Fruit fly (Drosophila melanogaster) whole organism, embryonic: ENCODE results near the gene zyd.
A peak's percentile ranks its signal among the peaks of the same experiment; 100 is the strongest.

Experiments used
- Antp ChIP-seq: fragments of 200-800 bp; sonication (Bioruptor generic); optimal IDR thresholded peaks from 3 replicates; lab custom pipeline; 2016; ENCODE audit warnings: missing biosample characterization, missing genetic modification characterization
- CG10321 ChIP-seq: fragments of 200-800 bp; sonication (Bioruptor generic); IDR thresholded peaks from 2 replicates; pipeline ENCODE4 v1.3.6; 2022; ENCODE audit warnings: missing biosample characterization, missing genetic modification characterization
- CG11695 ChIP-seq: fragments of 200-800 bp; sonication (Bioruptor generic); IDR thresholded peaks from 3 replicates; pipeline ENCODE4 v1.3.6; 2022; ENCODE audit warnings: missing biosample characterization, missing genetic modification characterization
- CG13296 ChIP-seq: fragments of 200-800 bp; sonication (Bioruptor generic); optimal IDR thresholded peaks from 3 replicates; lab custom pipeline; 2018; ENCODE audit warnings: missing biosample characterization, mild to moderate bottlenecking, missing genetic modification characterization
- CG13624 ChIP-seq: fragments of 200-800 bp; sonication (Bioruptor generic); optimal IDR thresholded peaks from 2 replicates; lab custom pipeline; 2016; ENCODE audit warnings: missing biosample characterization, missing genetic modification characterization
- CG15601 ChIP-seq: fragments of 200-800 bp; sonication (Bioruptor generic); optimal IDR thresholded peaks from 3 replicates; lab custom pipeline; 2019; ENCODE audit warnings: missing biosample characterization, mild to moderate bottlenecking, missing genetic modification characterization, moderate library complexity
- CG15696 ChIP-seq: fragments of 200-800 bp; sonication (Bioruptor generic); optimal IDR thresholded peaks from 2 replicates; lab custom pipeline; 2019; ENCODE audit warnings: missing biosample characterization, mild to moderate bottlenecking, missing genetic modification characterization, moderate library complexity
- CG17361 ChIP-seq: fragments of 200-800 bp; sonication (Bioruptor generic); IDR thresholded peaks from 3 replicates; pipeline ENCODE4 v1.3.6; 2022; ENCODE audit warnings: missing biosample characterization, missing genetic modification characterization
- CG2129 ChIP-seq: fragments of 200-800 bp; sonication (Bioruptor generic); IDR thresholded peaks from 2 replicates; pipeline ENCODE4 v1.3.6; 2022; ENCODE audit warnings: missing biosample characterization, missing genetic modification characterization; ENCODE audit not compliant: partially characterized antibody
- CG2202 ChIP-seq: fragments of 200-800 bp; sonication (Bioruptor generic); optimal IDR thresholded peaks from 2 replicates; lab custom pipeline; 2018; ENCODE audit warnings: missing biosample characterization, mild to moderate bottlenecking, missing genetic modification characterization
- CG3065 ChIP-seq: fragments of 200-800 bp; sonication (Bioruptor generic); optimal IDR thresholded peaks from 2 replicates; lab custom pipeline; 2016; ENCODE audit warnings: missing biosample characterization, missing genetic modification characterization
- CG3726 ChIP-seq: fragments of 200-800 bp; sonication (Bioruptor generic); IDR thresholded peaks from 3 replicates; pipeline ENCODE4, ENCODE4 v1.3.6; 2022; ENCODE audit warnings: missing biosample characterization, missing genetic modification characterization
- CG42726 ChIP-seq: fragments of 200-800 bp; sonication (Bioruptor generic); IDR thresholded peaks from 2 replicates; pipeline ENCODE4 v1.3.6; 2022; ENCODE audit warnings: missing biosample characterization, missing genetic modification characterization; ENCODE audit not compliant: partially characterized antibody
- CG4404 ChIP-seq: fragments of 200-800 bp; sonication (Bioruptor generic); IDR thresholded peaks from 2 replicates; pipeline ENCODE4 v1.3.6; 2022; ENCODE audit warnings: missing biosample characterization, missing genetic modification characterization
- CG6791 ChIP-seq: fragments of 200-800 bp; sonication (Bioruptor generic); IDR thresholded peaks from 3 replicates; pipeline ENCODE4 v1.3.6; 2022; ENCODE audit warnings: missing biosample characterization, missing genetic modification characterization; ENCODE audit not compliant: partially characterized antibody
- CG7271 ChIP-seq: fragments of 200-800 bp; sonication (Bioruptor generic); optimal IDR thresholded peaks from 2 replicates; lab custom pipeline; 2018; ENCODE audit warnings: missing biosample characterization, mild to moderate bottlenecking, missing genetic modification characterization, moderate library complexity
- CG7786 ChIP-seq: fragments of 200-800 bp; sonication (Bioruptor generic); optimal IDR thresholded peaks from 2 replicates; lab custom pipeline; 2016; ENCODE audit warnings: missing biosample characterization, missing genetic modification characterization
- CG9215 ChIP-seq: fragments of 200-800 bp; sonication (Bioruptor generic); IDR thresholded peaks from 2 replicates; pipeline ENCODE4 v1.3.6; 2022; ENCODE audit warnings: missing biosample characterization, missing genetic modification characterization
- CG9437 ChIP-seq: fragments of 200-800 bp; sonication (Bioruptor generic); optimal IDR thresholded peaks from 2 replicates; lab custom pipeline; 2018; ENCODE audit warnings: missing biosample characterization, mild to moderate bottlenecking, missing genetic modification characterization
- Camta ChIP-seq: fragments of 200-800 bp; sonication (Bioruptor generic); optimal IDR thresholded peaks from 2 replicates; lab custom pipeline; 2016; ENCODE audit warnings: missing biosample characterization, missing genetic modification characterization
- CoRest ChIP-seq: fragments of 200-800 bp; sonication (Bioruptor generic); optimal IDR thresholded peaks from 3 replicates; lab custom pipeline; 2018; ENCODE audit warnings: missing biosample characterization, mild to moderate bottlenecking, missing genetic modification characterization, moderate library complexity
- Dbx ChIP-seq: fragments of 200-800 bp; sonication (Bioruptor generic); IDR thresholded peaks from 3 replicates; pipeline ENCODE4 v1.3.6; 2022; ENCODE audit warnings: missing biosample characterization, missing genetic modification characterization
- Fer2 ChIP-seq: fragments of 200-800 bp; sonication (Bioruptor generic); optimal IDR thresholded peaks from 2 replicates; lab custom pipeline; 2018; ENCODE audit warnings: missing biosample characterization, mild to moderate bottlenecking, missing genetic modification characterization, moderate library complexity
- HHEX ChIP-seq: fragments of 200-800 bp; sonication (Bioruptor generic); optimal IDR thresholded peaks from 3 replicates; lab custom pipeline; 2017; ENCODE audit warnings: missing biosample characterization, mild to moderate bottlenecking, missing genetic modification characterization, missing genetic modification reagents
- HmgZ ChIP-seq: fragments of 200-800 bp; sonication (Bioruptor generic); optimal IDR thresholded peaks from 2 replicates; lab custom pipeline; 2018; ENCODE audit warnings: missing biosample characterization, mild to moderate bottlenecking, missing genetic modification characterization
- Mrtf ChIP-seq: fragments of 200-800 bp; sonication (Bioruptor generic); IDR thresholded peaks from 3 replicates; pipeline ENCODE4 v1.3.6; 2022; ENCODE audit warnings: missing biosample characterization, missing genetic modification characterization
- Optix ChIP-seq: fragments of 200-800 bp; sonication (Bioruptor generic); IDR thresholded peaks from 3 replicates; pipeline ENCODE4 v1.3.6; 2022; ENCODE audit warnings: missing biosample characterization, missing genetic modification characterization
- PHDP ChIP-seq: fragments of 200-800 bp; sonication (Bioruptor generic); optimal IDR thresholded peaks from 3 replicates; lab custom pipeline; 2018; ENCODE audit warnings: missing biosample characterization, mild to moderate bottlenecking, missing genetic modification characterization, moderate library complexity
- Pdp1 ChIP-seq, 2 experiments: fragments of 200-800 bp; sonication (Bioruptor generic); optimal IDR thresholded peaks; 3 replicates each; lab custom pipeline; 2016; ENCODE audit warnings: missing biosample characterization in 2 of 2, missing genetic modification characterization in 2 of 2, mild to moderate bottlenecking in 1 of 2, moderate library complexity in 1 of 2
- Sox102F ChIP-seq: fragments of 200-800 bp; sonication (Bioruptor generic); optimal IDR thresholded peaks from 2 replicates; lab custom pipeline; 2018; ENCODE audit warnings: missing biosample characterization, mild to moderate bottlenecking, missing genetic modification characterization, moderate library complexity
- Tbp ChIP-seq: fragments of >200 bp; optimal IDR thresholded peaks from 2 replicates; lab custom pipeline; 2018; ENCODE audit warnings: missing biosample characterization, missing genetic modification characterization
- amos ChIP-seq: fragments of 200-800 bp; sonication (Bioruptor generic); IDR thresholded peaks from 2 replicates; pipeline ENCODE4 v1.3.6; 2022; ENCODE audit warnings: missing biosample characterization, missing genetic modification characterization; ENCODE audit not compliant: partially characterized antibody
- ase ChIP-seq: fragments of 200-800 bp; sonication (Bioruptor generic); IDR thresholded peaks from 3 replicates; pipeline ENCODE4 v1.3.6; 2022; ENCODE audit warnings: missing biosample characterization, missing genetic modification characterization
- chinmo ChIP-seq: fragments of 200-800 bp; sonication (Bioruptor generic); IDR thresholded peaks from 4 replicates; pipeline ENCODE4 v1.3.6; 2022; ENCODE audit warnings: missing biosample characterization, missing genetic modification characterization; ENCODE audit not compliant: partially characterized antibody
- ci ChIP-seq: fragments of 200-800 bp; sonication (Bioruptor generic); IDR thresholded peaks from 3 replicates; pipeline ENCODE4 v1.3.6; 2022; ENCODE audit warnings: missing biosample characterization, missing genetic modification characterization
- disco-r ChIP-seq: fragments of 200-800 bp; sonication (Bioruptor generic); optimal IDR thresholded peaks from 2 replicates; lab custom pipeline; 2016; ENCODE audit warnings: missing biosample characterization, missing genetic modification characterization
- ewg ChIP-seq: fragments of 200-800 bp; sonication (Bioruptor generic); optimal IDR thresholded peaks from 3 replicates; lab custom pipeline; 2017; ENCODE audit warnings: mild to moderate bottlenecking, missing biosample characterization, missing genetic modification reagents, missing genetic modification characterization
- fd96Cb ChIP-seq: fragments of 200-800 bp; sonication (Bioruptor generic); optimal IDR thresholded peaks from 2 replicates; lab custom pipeline; 2018; ENCODE audit warnings: missing biosample characterization, mild to moderate bottlenecking, missing genetic modification characterization, moderate library complexity
- fru ChIP-seq: fragments of >200 bp; optimal IDR thresholded peaks from 2 replicates; lab custom pipeline; 2017
- ftz-f1 ChIP-seq: fragments of 200-800 bp; sonication (Bioruptor generic); optimal IDR thresholded peaks from 2 replicates; lab custom pipeline; 2016; ENCODE audit warnings: missing biosample characterization, missing genetic modification characterization
- gce ChIP-seq: fragments of 200-800 bp; sonication (Bioruptor generic); IDR thresholded peaks from 3 replicates; pipeline ENCODE4 v1.3.6; 2022; ENCODE audit warnings: missing biosample characterization, missing genetic modification characterization
- gsb ChIP-seq: fragments of 200-800 bp; sonication (Bioruptor generic); IDR thresholded peaks from 2 replicates; pipeline ENCODE4 v1.3.6; 2022; ENCODE audit warnings: missing biosample characterization, missing genetic modification characterization
- klu ChIP-seq: fragments of 200-800 bp; sonication (Bioruptor generic); IDR thresholded peaks from 2 replicates; pipeline ENCODE4 v1.3.6; 2022; ENCODE audit warnings: missing biosample characterization, missing genetic modification characterization
- luna ChIP-seq: fragments of 200-800 bp; sonication (Bioruptor generic); optimal IDR thresholded peaks from 2 replicates; lab custom pipeline; 2016; ENCODE audit warnings: missing biosample characterization, missing genetic modification characterization
- nerfin-1 ChIP-seq: fragments of 200-800 bp; sonication (Bioruptor generic); optimal IDR thresholded peaks from 3 replicates; lab custom pipeline; 2019; ENCODE audit warnings: missing biosample characterization, mild to moderate bottlenecking, missing genetic modification characterization, moderate library complexity
- scrt ChIP-seq: fragments of 200-800 bp; sonication (Bioruptor generic); optimal IDR thresholded peaks from 2 replicates; lab custom pipeline; 2018; ENCODE audit warnings: missing biosample characterization, mild to moderate bottlenecking, missing genetic modification characterization, moderate library complexity
- sd ChIP-seq: fragments of 200-800 bp; sonication (Bioruptor generic); optimal IDR thresholded peaks from 3 replicates; lab custom pipeline; 2018; ENCODE audit warnings: missing biosample characterization, mild to moderate bottlenecking, missing genetic modification characterization, moderate library complexity
- sqz ChIP-seq: fragments of 200-800 bp; sonication (Bioruptor generic); optimal IDR thresholded peaks from 3 replicates; lab custom pipeline; 2018; ENCODE audit warnings: missing biosample characterization, mild to moderate bottlenecking, missing genetic modification characterization
- tll ChIP-seq, 2 experiments: fragments of 200-800 bp in 1 of 2; fragments of >200 bp in 1 of 2; sonication (Bioruptor generic) in 1 of 2; optimal IDR thresholded peaks; 2 replicates each; lab custom pipeline; 2017 to 2019; ENCODE audit warnings: missing biosample characterization in 2 of 2, missing genetic modification characterization in 2 of 2, mild to moderate bottlenecking in 1 of 2, moderate library complexity in 1 of 2
- tna ChIP-seq: fragments of 200-800 bp; sonication (Bioruptor generic); IDR thresholded peaks from 2 replicates; pipeline ENCODE4 v1.3.6; 2022; ENCODE audit warnings: missing biosample characterization, missing genetic modification characterization; ENCODE audit not compliant: partially characterized antibody
- zfh1 ChIP-seq: fragments of 200-800 bp; sonication (Bioruptor generic); IDR thresholded peaks from 3 replicates; pipeline ENCODE4 v1.3.6; 2022; ENCODE audit warnings: missing biosample characterization, missing genetic modification characterization

The zyd gene

DNA sequence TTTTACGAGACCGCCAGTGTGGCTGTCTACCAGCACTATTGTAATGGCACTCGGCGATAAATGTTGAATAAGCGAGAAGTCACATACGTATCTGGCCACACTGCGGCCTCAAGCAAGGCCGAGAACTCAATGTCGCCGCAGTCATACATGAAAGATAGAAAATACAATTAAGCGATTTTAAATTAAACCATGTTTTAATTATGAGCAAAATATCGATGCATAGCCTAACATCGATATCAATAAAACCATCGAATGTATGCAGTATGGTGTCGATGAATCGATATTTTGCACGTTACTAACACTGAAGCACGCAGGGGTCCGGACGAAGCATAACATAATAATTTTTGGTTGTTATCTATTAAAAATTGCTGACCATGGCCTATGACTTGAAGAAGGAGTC, 9.5 kb upstream of the zyd start, which contains the start of the genes Rab21 and Coa7 (continued):
- TF ChIP-seq luna (GFP tag; lab: Kevin White, UChicago) (no peak), fd96Cb (no peak), PHDP (tag; lab: Kevin White, UChicago) (no peak), Tbp (no peak), sd (no peak), ase (GFP tag; lab: Robert Waterston, UW) (no peak), CG6791 (GFP tag; lab: Robert Waterston, UW) (peak; percentile 96), CG10321 (GFP tag; lab: Robert Waterston, UW) (no peak), CG7786 (no peak), Optix (GFP tag; lab: Robert Waterston, UW) (no peak), CG4404 (no peak), Pdp1 (GFP tag; optimal IDR thresholded peaks at IDR 0.05; lab: Kevin White, UChicago) (peak in 1 of 2 experiments; percentile 75), CG15696 (tag; lab: Kevin White, UChicago) (no peak), nerfin-1 (tag; lab: Kevin White, UChicago) (no peak), HmgZ (peak; percentile 50), CG17361 (0 out of 3 replicates have a peak, but pooled peaks have one; percentile 32), CG15601 (tag; lab: Kevin White, UChicago) (peak; percentile 9), tna (GFP tag; lab: Robert Waterston, UW) (peak; percentile 91), ftz-f1 (peak; percentile 10), Mrtf (GFP tag; lab: Robert Waterston, UW) (no peak), gsb (no peak), CG13296 (GFP tag; lab: Kevin White, UChicago) (no peak), Camta (GFP tag; lab: Kevin White, UChicago) (peak; percentile 20), Antp (GFP tag; lab: Kevin White, UChicago) (peak; percentile 14), CG2202 (tag; lab: Kevin White, UChicago) (no peak), CG9215 (GFP tag; lab: Robert Waterston, UW) (no peak), CG9437 (no peak), disco-r (GFP tag; lab: Kevin White, UChicago) (no peak), CoRest (tag; lab: Kevin White, UChicago) (peak; percentile 21), CG3726 (GFP tag; lab: Robert Waterston, UW) (no peak), CG42726 (peak; percentile 94), CG13624 (peak; percentile 15), amos (peak; percentile 96), klu (GFP tag; lab: Robert Waterston, UW) (no peak), CG11695 (GFP tag; lab: Robert Waterston, UW) (no peak), CG2129 (GFP tag; lab: Robert Waterston, UW) (peak; percentile 84), chinmo (GFP tag; lab: Robert Waterston, UW) (peak; percentile 76; the same call in 2 of the 4 replicates), CG7271 (tag; lab: Kevin White, UChicago) (no peak), scrt (GFP tag; lab: Kevin White, UChicago) (no peak), sqz (no peak), zfh1 (GFP tag; lab: Robert Waterston, UW) (no peak), gce (GFP tag; lab: Robert Waterston, UW) (no peak), Sox102F (GFP tag; lab: Kevin White, UChicago) (no peak), fru (no peak), HHEX (no peak), ewg (GFP tag; lab: Kevin White, UChicago) (no peak), tll (GFP tag; optimal IDR thresholded peaks at IDR 0.05; lab: Kevin White, UChicago) (no peak), CG3065 (GFP tag; lab: Kevin White, UChicago) (no peak), ci (GFP tag; lab: Robert Waterston, UW) (no peak), Fer2 (no peak), Dbx (GFP tag; lab: Robert Waterston, UW) (0 out of 3 replicates have a peak, but pooled peaks have one; percentile 56)
